Worm (Caenorhabditis elegans): ENCODE measurements around the gene unc-3.

The unc-3 gene

ce11 chrX:14746948-14747347, 26.4 kb upstream of the unc-3 start, which contains the start of gene C05G5.2:
C05G5.2 (plus strand) TSS chrX:14747303.
- peak; percentile 6 for TF ChIP-seq pat-9 (tag; optimal IDR thresholded peaks at IDR 0.05)
- TF ChIP-seq T23F11.4 (GFP tag; optimal IDR thresholded peaks at IDR 0.05) = no peak
- no peak for TF ChIP-seq sox-2 (GFP tag; IDR thresholded peaks at IDR 0.05)
- TF ChIP-seq Y22D7AL.16 (tag; optimal IDR thresholded peaks at IDR 0.05) = no peak
- TF ChIP-seq C08G9.2 (tag; optimal IDR thresholded peaks at IDR 0.05) = peak; percentile 32
- TF ChIP-seq nfya-1 (tag; optimal IDR thresholded peaks at IDR 0.05) = peak; percentile 72
- TF ChIP-seq dve-1 (tag; optimal IDR thresholded peaks at IDR 0.05) = peak; percentile 46
- TF ChIP-seq pqm-1 (tag; optimal IDR thresholded peaks at IDR 0.05) = peak; percentile 13
- TF ChIP-seq hlh-8 (tag; optimal IDR thresholded peaks at IDR 0.05) = no peak
- TF ChIP-seq ama-1 (optimal IDR thresholded peaks at IDR 0.05) = no peak
- no peak for TF ChIP-seq madf-2 (tag; optimal IDR thresholded peaks at IDR 0.05)
- peak; percentile 18 for TF ChIP-seq unc-86 (tag; optimal IDR thresholded peaks at IDR 0.05)
- no peak for TF ChIP-seq ztf-16 (tag; optimal IDR thresholded peaks at IDR 0.05)
- no peak for TF ChIP-seq ceh-9 (tag; optimal IDR thresholded peaks at IDR 0.05)
- no peak for TF ChIP-seq sox-4 (tag; optimal IDR thresholded peaks at IDR 0.05)
- no peak for TF ChIP-seq pha-4 (tag; optimal IDR thresholded peaks at IDR 0.05)
- TF ChIP-seq rnt-1 (tag; optimal IDR thresholded peaks at IDR 0.05) = peak; percentile 30
- peak; percentile 5 for TF ChIP-seq ets-4 (tag; optimal IDR thresholded peaks at IDR 0.05)
- no peak for TF ChIP-seq fkh-6 (tag; optimal IDR thresholded peaks at IDR 0.05)
- TF ChIP-seq sdc-2 (tag; optimal IDR thresholded peaks at IDR 0.05) = peak; percentile 68
- TF ChIP-seq ceh-24 (tag; optimal IDR thresholded peaks at IDR 0.05) = no peak
- TF ChIP-seq ref-2 (tag; optimal IDR thresholded peaks at IDR 0.05) = peak; percentile 52
- TF ChIP-seq unc-42 (tag; optimal IDR thresholded peaks at IDR 0.05) = peak; percentile 70
- TF ChIP-seq pag-3 (tag; optimal IDR thresholded peaks at IDR 0.05; ENCODE audit: borderline replicate concordance) = no peak
- TF ChIP-seq pha-2 (tag; optimal IDR thresholded peaks at IDR 0.05) = peak; percentile 11
- peak; percentile 4 for TF ChIP-seq fax-1 (tag; optimal IDR thresholded peaks at IDR 0.05)
- no peak for TF ChIP-seq hlh-13 (GFP tag; optimal IDR thresholded peaks at IDR 0.05)
- no peak for TF ChIP-seq fkh-10 (GFP tag; optimal IDR thresholded peaks at IDR 0.05)
- peak; percentile 65 for TF ChIP-seq ceh-14 (tag; optimal IDR thresholded peaks at IDR 0.05)
- no peak for TF ChIP-seq elt-4 (tag; optimal IDR thresholded peaks at IDR 0.05)
- TF ChIP-seq ceh-22 (tag; optimal IDR thresholded peaks at IDR 0.05) = no peak
- TF ChIP-seq tbx-7 (tag; optimal IDR thresholded peaks at IDR 0.05) = no peak
- peak; percentile 77 for TF ChIP-seq tbx-2 (tag; optimal IDR thresholded peaks at IDR 0.05)
- peak; percentile 73 for TF ChIP-seq ceh-18 (tag; optimal IDR thresholded peaks at IDR 0.05)
- no peak for TF ChIP-seq K02D7.2 (tag; optimal IDR thresholded peaks at IDR 0.05)
- TF ChIP-seq nhr-232 (tag; optimal IDR thresholded peaks at IDR 0.05) = no peak
- TF ChIP-seq ceh-31 (tag; optimal IDR thresholded peaks at IDR 0.05) = peak; percentile 59
- no peak for TF ChIP-seq lim-6 (tag; optimal IDR thresholded peaks at IDR 0.05)
- TF ChIP-seq ceh-48 (tag; optimal IDR thresholded peaks at IDR 0.05) = no peak
- peak; percentile 40 for TF ChIP-seq ceh-19 (GFP tag; optimal IDR thresholded peaks at IDR 0.05)
- TF ChIP-seq lin-11 (tag; optimal IDR thresholded peaks at IDR 0.05) = peak; percentile 3
- TF ChIP-seq dmd-4 (tag; optimal IDR thresholded peaks at IDR 0.05; ENCODE audit: borderline replicate concordance) = no peak
- no peak for TF ChIP-seq syd-9 (tag; optimal IDR thresholded peaks at IDR 0.05)
- TF ChIP-seq hlh-30 (tag; optimal IDR thresholded peaks at IDR 0.05; ENCODE audit: insufficient read depth) = no peak
- peak; percentile 89 for TF ChIP-seq elt-2 (tag; optimal IDR thresholded peaks at IDR 0.05)
- no peak for TF ChIP-seq ceh-6 (GFP tag; optimal IDR thresholded peaks at IDR 0.05)
- peak; percentile 57; the same call in 1 of the 2 replicates for TF ChIP-seq ceh-45 (GFP tag; IDR thresholded peaks at IDR 0.05)

All from whole organism, late embryonic.